Worm (Caenorhabditis elegans) whole organism, midembryonic: ENCODE results near the gene spp-1.

Experiments used
- flt-1 ChIP-seq: fragments of 200-800 bp; sonication (Bioruptor generic); IDR thresholded peaks from 2 replicates; pipeline ENCODE4 v1.3.6; 2022; ENCODE audit warnings: missing genetic modification characterization, missing compliant biosample characterization
- klf-2 ChIP-seq: fragments of 200-800 bp; sonication (Bioruptor generic); conservative IDR thresholded peaks from 2 replicates; pipeline ENCODE4 v1.3.6; 2022; ENCODE audit warnings: missing genetic modification reagents, missing genetic modification characterization, missing compliant biosample characterization
- tab-1 ChIP-seq: fragments of 200-800 bp; sonication (Bioruptor generic); IDR thresholded peaks from 2 replicates; pipeline ENCODE4 v1.3.6; 2022; ENCODE audit warnings: missing genetic modification characterization, missing compliant biosample characterization

DNA sequence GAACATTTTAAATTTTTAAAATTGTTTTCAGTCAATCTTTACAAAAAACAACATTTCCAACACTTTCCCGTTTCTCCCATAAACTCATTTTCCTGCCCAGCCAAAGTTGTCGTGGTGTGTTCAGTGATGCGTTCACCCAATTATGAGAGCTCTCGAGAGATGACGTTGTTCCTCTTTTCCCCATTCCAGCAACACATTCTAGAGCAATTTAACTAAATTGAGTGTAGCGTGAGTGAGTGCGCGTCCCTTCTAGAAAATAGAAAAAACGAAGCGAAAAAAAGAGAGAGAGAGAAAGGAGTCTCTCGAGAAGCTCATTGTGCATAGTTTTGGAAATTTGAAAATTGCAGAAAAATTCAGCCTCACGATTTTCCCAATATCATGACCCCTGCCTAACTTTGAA lies 3.3 kb upstream of the spp-1 start:
- TF ChIP-seq klf-2 (no peak), tab-1 (GFP tag; lab: Robert Waterston, UW) (no peak), flt-1 (no peak)
